Fruit fly (Drosophila melanogaster): Measurements from ENCODE around the gene CG10348.

dm6 chr2L:18677910-18678639, 54.2 kb downstream of the CG10348 start:
- TF ChIP-seq CG8159 (tag; optimal IDR thresholded peaks at IDR 0.05) (no peak), CG10348 (GFP tag; IDR thresholded peaks at IDR 0.05) (no peak), D1 (tag; optimal IDR thresholded peaks at IDR 0.05) (no peak), CG13204 (GFP tag; optimal IDR thresholded peaks at IDR 0.05) (no peak), CG32121 (GFP tag; IDR thresholded peaks at IDR 0.05) (0 out of 2 replicates have a peak, but pooled peaks have one; percentile 7), gl (tag; optimal IDR thresholded peaks at IDR 0.05) (no peak), CG34367 (tag; optimal IDR thresholded peaks at IDR 0.05) (no peak), rn (GFP tag; IDR thresholded peaks at IDR 0.05) (no peak), CG12605 (GFP tag; IDR thresholded peaks at IDR 0.05) (no peak), Pif1B (GFP tag; optimal IDR thresholded peaks at IDR 0.05) (no peak), Ets98B (GFP tag; IDR thresholded peaks at IDR 0.05) (no peak)
